Worm (Caenorhabditis elegans) whole organism, L4/young adult: Measurements from ENCODE around the gene F35F10.6.

Experiments used
- W03F9.2 ChIP-seq: fragments of 150-350 bp; optimal IDR thresholded peaks from 2 replicates; lab custom pipeline; 2014; ENCODE audit warnings: missing biosample characterization, missing genetic modification characterization
- dao-5 ChIP-seq: sonication (generic microtip); optimal IDR thresholded peaks from 2 replicates; lab custom pipeline; 2016; ENCODE audit warnings: missing genotype, missing genetic modification characterization, moderate library complexity, missing compliant biosample characterization
- him-1 ChIP-seq: sonication (generic microtip); optimal IDR thresholded peaks from 2 replicates; lab custom pipeline; 2016; ENCODE audit warnings: missing genotype, missing genetic modification reagents, missing genetic modification characterization, missing compliant biosample characterization

- TF ChIP-seq W03F9.2 (tag; lab: Kevin White, UChicago) (no peak), him-1 (tag; lab: Kevin White, UChicago) (no peak), dao-5 (no peak)
Measured at ce11 chrV:3269407-3269806, 19.8 kb downstream of the F35F10.6 start, which contains the start of gene T28A11.19.
